Fruit fly (Drosophila melanogaster): Measurements from ENCODE around the gene Glut4EF.

dm6 chr3R:9931155-9931597 is 56.7 kb downstream of the Glut4EF start:
- no peak for TF ChIP-seq CG6854 (GFP tag; optimal IDR thresholded peaks at IDR 0.05)
- TF ChIP-seq CG11902 (GFP tag; optimal IDR thresholded peaks at IDR 0.05) = no peak
- TF ChIP-seq fd85E (GFP tag; optimal IDR thresholded peaks at IDR 0.05) = no peak
- peak; percentile 19 for TF ChIP-seq CG32006 (GFP tag; optimal IDR thresholded peaks at IDR 0.05)
- no peak for TF ChIP-seq CG3919 (GFP tag; optimal IDR thresholded peaks at IDR 0.05)
- TF ChIP-seq Ets96B (tag; optimal IDR thresholded peaks at IDR 0.05) = no peak
- TF ChIP-seq CG16779 (tag; optimal IDR thresholded peaks at IDR 0.05) = no peak

Data from whole organism, prepupa.